Fruit fly (Drosophila melanogaster) whole organism, embryonic: Measurements from ENCODE around the gene CG10345.

Experiments used
- Abd-B ChIP-seq: fragments of 200-800 bp; sonication (Bioruptor generic); optimal IDR thresholded peaks from 2 replicates; lab custom pipeline; 2018; ENCODE audit warnings: missing biosample characterization, mild to moderate bottlenecking, missing genetic modification characterization, moderate library complexity
- Ada2b ChIP-seq: fragments of 200-800 bp; sonication (Bioruptor generic); IDR thresholded peaks from 2 replicates; pipeline ENCODE4 v1.3.6; 2022; ENCODE audit warnings: missing biosample characterization, missing genetic modification characterization
- BEAF-32 ChIP-seq: fragments of 200-800 bp; sonication (Bioruptor generic); optimal IDR thresholded peaks from 3 replicates; lab custom pipeline; 2017; ENCODE audit warnings: missing biosample characterization, missing genetic modification characterization, mild to moderate bottlenecking, moderate library complexity, missing genetic modification reagents
- CG11723 ChIP-seq: fragments of 200-800 bp; sonication (Bioruptor generic); optimal IDR thresholded peaks from 2 replicates; lab custom pipeline; 2017; ENCODE audit warnings: missing biosample characterization, mild to moderate bottlenecking, missing genetic modification characterization
- CG12391 ChIP-seq: fragments of 200-800 bp; sonication (Bioruptor generic); optimal IDR thresholded peaks from 3 replicates; lab custom pipeline; 2018; ENCODE audit warnings: missing biosample characterization, mild to moderate bottlenecking, missing genetic modification characterization, moderate library complexity
- CG18262 ChIP-seq: fragments of 200-800 bp; optimal IDR thresholded peaks from 3 replicates; lab custom pipeline; 2019; ENCODE audit warnings: missing biosample characterization, mild to moderate bottlenecking, missing genetic modification characterization, moderate library complexity
- CG2120 ChIP-seq: fragments of 200-800 bp; sonication (Bioruptor generic); optimal IDR thresholded peaks from 3 replicates; lab custom pipeline; 2016; ENCODE audit warnings: missing biosample characterization, missing genetic modification characterization
- CG2129 ChIP-seq: fragments of 200-800 bp; sonication (Bioruptor generic); IDR thresholded peaks from 2 replicates; pipeline ENCODE4 v1.3.6; 2022; ENCODE audit warnings: missing biosample characterization, missing genetic modification characterization; ENCODE audit not compliant: partially characterized antibody
- CG2199 ChIP-seq: fragments of 200-800 bp; sonication (Bioruptor generic); IDR thresholded peaks from 3 replicates; pipeline ENCODE4 v1.3.6; 2022; ENCODE audit warnings: missing biosample characterization, missing genetic modification characterization
- CG5245 ChIP-seq: fragments of 200-800 bp; sonication (Bioruptor generic); optimal IDR thresholded peaks from 3 replicates; lab custom pipeline; 2016; ENCODE audit warnings: missing biosample characterization, missing genetic modification characterization
- CG6791 ChIP-seq: fragments of 200-800 bp; sonication (Bioruptor generic); IDR thresholded peaks from 3 replicates; pipeline ENCODE4 v1.3.6; 2022; ENCODE audit warnings: missing biosample characterization, missing genetic modification characterization; ENCODE audit not compliant: partially characterized antibody
- CG7987 ChIP-seq: fragments of 200-800 bp; sonication (Bioruptor generic); optimal IDR thresholded peaks from 2 replicates; lab custom pipeline; 2018; ENCODE audit warnings: missing biosample characterization, mild to moderate bottlenecking, missing genetic modification characterization, moderate library complexity
- CG8281 ChIP-seq: fragments of 200-800 bp; sonication (Bioruptor generic); optimal IDR thresholded peaks from 2 replicates; lab custom pipeline; 2018; ENCODE audit warnings: missing biosample characterization, mild to moderate bottlenecking, missing genetic modification characterization, moderate library complexity
- CoRest ChIP-seq: fragments of 200-800 bp; sonication (Bioruptor generic); optimal IDR thresholded peaks from 3 replicates; lab custom pipeline; 2018; ENCODE audit warnings: missing biosample characterization, mild to moderate bottlenecking, missing genetic modification characterization, moderate library complexity
- CrebB ChIP-seq: fragments of 200-800 bp; sonication (Bioruptor generic); optimal IDR thresholded peaks from 3 replicates; lab custom pipeline; 2018; ENCODE audit warnings: missing biosample characterization, mild to moderate bottlenecking, missing genetic modification characterization
- Deaf1 ChIP-seq: fragments of 200-800 bp; optimal IDR thresholded peaks from 3 replicates; lab custom pipeline; 2019; ENCODE audit warnings: missing biosample characterization, mild to moderate bottlenecking, missing genetic modification characterization, moderate library complexity
- Dip3 ChIP-seq: fragments of 200-800 bp; sonication (Bioruptor generic); optimal IDR thresholded peaks from 3 replicates; lab custom pipeline; 2016; ENCODE audit warnings: missing biosample characterization, missing genetic modification characterization
- Fer2 ChIP-seq: fragments of 200-800 bp; sonication (Bioruptor generic); optimal IDR thresholded peaks from 2 replicates; lab custom pipeline; 2018; ENCODE audit warnings: missing biosample characterization, mild to moderate bottlenecking, missing genetic modification characterization, moderate library complexity
- Hand ChIP-seq: fragments of 200-800 bp; sonication (Bioruptor generic); optimal IDR thresholded peaks from 2 replicates; lab custom pipeline; 2017; ENCODE audit warnings: mild to moderate bottlenecking, missing biosample characterization, missing genetic modification reagents, missing genetic modification characterization
- Hey ChIP-seq: fragments of 200-800 bp; sonication (Bioruptor generic); optimal IDR thresholded peaks from 3 replicates; lab custom pipeline; 2018; ENCODE audit warnings: missing biosample characterization, mild to moderate bottlenecking, missing genetic modification characterization
- Hr39 ChIP-seq: fragments of >200 bp; optimal IDR thresholded peaks from 2 replicates; lab custom pipeline; 2017
- Max ChIP-seq: fragments of 200-800 bp; sonication (Bioruptor generic); optimal IDR thresholded peaks from 2 replicates; lab custom pipeline; 2016; ENCODE audit warnings: missing biosample characterization, mild to moderate bottlenecking, missing genetic modification characterization
- NC2β ChIP-seq: fragments of 200-800 bp; sonication (Bioruptor generic); optimal IDR thresholded peaks from 2 replicates; lab custom pipeline; 2016; ENCODE audit warnings: missing biosample characterization, missing genetic modification characterization
- Scr ChIP-seq: fragments of 200-800 bp; sonication (Bioruptor generic); IDR thresholded peaks from 2 replicates; pipeline ENCODE4 v1.3.6; 2022; ENCODE audit warnings: missing biosample characterization, missing genetic modification characterization; ENCODE audit not compliant: partially characterized antibody
- Tbp ChIP-seq: fragments of >200 bp; optimal IDR thresholded peaks from 2 replicates; lab custom pipeline; 2018; ENCODE audit warnings: missing biosample characterization, missing genetic modification characterization
- Xbp1 ChIP-seq: fragments of 200-800 bp; sonication (Bioruptor generic); optimal IDR thresholded peaks from 3 replicates; lab custom pipeline; 2016; ENCODE audit warnings: missing biosample characterization, mild to moderate bottlenecking, missing genetic modification characterization
- YL-1 ChIP-seq: fragments of 200-800 bp; sonication (Bioruptor generic); optimal IDR thresholded peaks from 3 replicates; lab custom pipeline; 2017; ENCODE audit warnings: missing biosample characterization, mild to moderate bottlenecking, missing genetic modification characterization
- ab ChIP-seq: fragments of 200-800 bp; sonication (Bioruptor generic); optimal IDR thresholded peaks from 2 replicates; lab custom pipeline; 2016; ENCODE audit warnings: missing biosample characterization, missing genetic modification characterization
- ase ChIP-seq: fragments of 200-800 bp; sonication (Bioruptor generic); IDR thresholded peaks from 3 replicates; pipeline ENCODE4 v1.3.6; 2022; ENCODE audit warnings: missing biosample characterization, missing genetic modification characterization
- chn ChIP-seq: fragments of 200-800 bp; sonication (Bioruptor generic); optimal IDR thresholded peaks from 2 replicates; lab custom pipeline; 2016; ENCODE audit warnings: missing biosample characterization, missing genetic modification characterization
- da ChIP-seq: fragments of 200-800 bp; sonication (Bioruptor generic); optimal IDR thresholded peaks from 2 replicates; lab custom pipeline; 2016; ENCODE audit warnings: missing biosample characterization, missing genetic modification characterization
- dmrt11E ChIP-seq: fragments of 200-800 bp; sonication (Bioruptor generic); optimal IDR thresholded peaks from 3 replicates; lab custom pipeline; 2018; ENCODE audit warnings: missing biosample characterization, mild to moderate bottlenecking, missing genetic modification characterization, moderate library complexity
- emc ChIP-seq: fragments of 200-800 bp; sonication (Bioruptor generic); optimal IDR thresholded peaks from 2 replicates; lab custom pipeline; 2016; ENCODE audit warnings: missing biosample characterization, missing genetic modification characterization
- en ChIP-seq: fragments of 200-800 bp; sonication (Bioruptor generic); optimal IDR thresholded peaks from 2 replicates; lab custom pipeline; 2016; ENCODE audit warnings: missing biosample characterization, missing genetic modification characterization
- exex ChIP-seq: fragments of 200-800 bp; sonication (Bioruptor generic); optimal IDR thresholded peaks from 4 replicates; lab custom pipeline; 2018; ENCODE audit warnings: missing biosample characterization, mild to moderate bottlenecking, missing genetic modification characterization, moderate library complexity
- fd64A ChIP-seq: fragments of 200-800 bp; sonication (Bioruptor generic); optimal IDR thresholded peaks from 3 replicates; lab custom pipeline; 2018; ENCODE audit warnings: missing biosample characterization, mild to moderate bottlenecking, missing genetic modification characterization
- gem ChIP-seq: fragments of 200-800 bp; sonication (Bioruptor generic); optimal IDR thresholded peaks from 2 replicates; lab custom pipeline; 2019; ENCODE audit warnings: missing biosample characterization, mild to moderate bottlenecking, missing genetic modification characterization, moderate library complexity
- hb ChIP-seq: fragments of 200-800 bp; sonication (Bioruptor generic); IDR thresholded peaks from 3 replicates; pipeline ENCODE4 v1.3.6; 2022; ENCODE audit warnings: missing biosample characterization, missing genetic modification characterization; ENCODE audit not compliant: partially characterized antibody
- hbn ChIP-seq: fragments of 200-800 bp; sonication (Bioruptor generic); IDR thresholded peaks from 2 replicates; pipeline ENCODE4 v1.3.6; 2022; ENCODE audit warnings: missing biosample characterization, missing genetic modification characterization; ENCODE audit not compliant: partially characterized antibody
- hth ChIP-seq: fragments of >200 bp; optimal IDR thresholded peaks from 2 replicates; lab custom pipeline; 2017; ENCODE audit warnings: inconsistent platforms
- kah ChIP-seq: fragments of 200-800 bp; sonication (Bioruptor generic); optimal IDR thresholded peaks from 2 replicates; lab custom pipeline; 2018; ENCODE audit warnings: missing biosample characterization, mild to moderate bottlenecking, missing genetic modification characterization
- ken ChIP-seq: fragments of 200-800 bp; sonication (Bioruptor generic); IDR thresholded peaks from 3 replicates; pipeline ENCODE4 v1.3.6; 2022; ENCODE audit warnings: missing biosample characterization, missing genetic modification characterization
- knrl ChIP-seq: fragments of 200-800 bp; sonication (Bioruptor generic); IDR thresholded peaks from 3 replicates; pipeline ENCODE4 v1.3.6; 2022; ENCODE audit warnings: missing biosample characterization, missing genetic modification characterization; ENCODE audit not compliant: partially characterized antibody
- slp2 ChIP-seq: fragments of 200-800 bp; sonication (Bioruptor generic); optimal IDR thresholded peaks from 2 replicates; lab custom pipeline; 2016; ENCODE audit warnings: missing biosample characterization, missing genetic modification characterization
- ttk ChIP-seq: fragments of 200-800 bp; sonication (Bioruptor generic); IDR thresholded peaks from 2 replicates; pipeline ENCODE4 v2.1.2; 2022; ENCODE audit warnings: missing biosample characterization, missing genetic modification characterization
- unc-4 ChIP-seq: fragments of 200-800 bp; sonication (Bioruptor generic); IDR thresholded peaks from 2 replicates; pipeline ENCODE4 v1.3.6; 2022; ENCODE audit warnings: missing biosample characterization, missing genetic modification characterization; ENCODE audit not compliant: partially characterized antibody
- unpg ChIP-seq: fragments of 200-800 bp; sonication (Bioruptor generic); optimal IDR thresholded peaks from 3 replicates; lab custom pipeline; 2018; ENCODE audit warnings: missing biosample characterization, mild to moderate bottlenecking, missing genetic modification characterization, moderate library complexity
- zfh2 ChIP-seq: fragments of 200-800 bp; sonication (Bioruptor generic); optimal IDR thresholded peaks from 2 replicates; lab custom pipeline; 2016; ENCODE audit warnings: missing biosample characterization, missing genetic modification characterization

Gene CG10345

dm6 chr3R:16583605-16584004 lies 21.1 kb downstream of the CG10345 start, which contains the start of gene Scp2 (continued):
- TF ChIP-seq CG2199 (no peak), unc-4 (no peak)
- TF ChIP-seq, all 482 proteins: peak for 5

dm6 chr3R:16573483-16574145 lies 31.0 kb downstream of the CG10345 start, which contains the start of gene CG14903:
CG14903 (minus strand) TSS chr3R:16573752.
- no peak for TF ChIP-seq Fer2 (tag; lab: Kevin White, UChicago)
- peak; percentile 85 for TF ChIP-seq CG2199
- no peak for TF ChIP-seq CG7987 (GFP tag; lab: Kevin White, UChicago)
- TF ChIP-seq exex (tag; lab: Kevin White, UChicago), result no peak
- TF ChIP-seq Abd-B (GFP tag; lab: Kevin White, UChicago), result peak; percentile 79
- TF ChIP-seq CG2129 (GFP tag; lab: Robert Waterston, UW), result peak; percentile 20; the same call in 1 of the 2 replicates
- peak; percentile 0 for TF ChIP-seq NC2β (GFP tag; lab: Kevin White, UChicago)
- TF ChIP-seq Hr39 (lab: Kevin White, UChicago), result no peak
- TF ChIP-seq knrl (GFP tag; lab: Robert Waterston, UW), result peak; percentile 82
- TF ChIP-seq CG12391, result peak; percentile 43
- TF ChIP-seq CrebB (tag; lab: Kevin White, UChicago), result no peak
- peak; percentile 47 for TF ChIP-seq Xbp1
- no peak for TF ChIP-seq da
- TF ChIP-seq ken (GFP tag; lab: Robert Waterston, UW), result peak; percentile 50; the same call in 2 of the 3 replicates
- no peak for TF ChIP-seq emc (GFP tag; lab: Kevin White, UChicago)
- TF ChIP-seq chn, result peak; percentile 26
- no peak for TF ChIP-seq unpg (GFP tag; lab: Kevin White, UChicago)
- TF ChIP-seq CG11723, result no peak
- peak; percentile 85 for TF ChIP-seq BEAF-32 (GFP tag; lab: Kevin White, UChicago)
- no peak for TF ChIP-seq YL-1
- TF ChIP-seq hb, result no peak
- TF ChIP-seq Max (GFP tag; lab: Kevin White, UChicago), result peak; percentile 27
- no peak for TF ChIP-seq Hey
- TF ChIP-seq hth, result no peak
- TF ChIP-seq CG18262 (tag; lab: Kevin White, UChicago), result no peak
- TF ChIP-seq Tbp (GFP tag; lab: Kevin White, UChicago), result no peak
- no peak for TF ChIP-seq slp2 (GFP tag; lab: Kevin White, UChicago)
- peak; percentile 49 for TF ChIP-seq gem (tag; lab: Kevin White, UChicago)
- TF ChIP-seq CG6791 (GFP tag; lab: Robert Waterston, UW), result peak; percentile 69; the same call in 2 of the 3 replicates
- TF ChIP-seq en, result no peak
- TF ChIP-seq dmrt11E (tag; lab: Kevin White, UChicago), result peak; percentile 37
- no peak for TF ChIP-seq ab (GFP tag; lab: Kevin White, UChicago)
- TF ChIP-seq hbn, result peak; percentile 56
- TF ChIP-seq ttk, result no peak; the same call in 1 of the 2 replicates
- peak; percentile 78 for TF ChIP-seq Scr (GFP tag; lab: Robert Waterston, UW)
- TF ChIP-seq ase (GFP tag; lab: Robert Waterston, UW), result no peak
- TF ChIP-seq Ada2b, result no peak
- peak; percentile 49 for TF ChIP-seq CG2120
- TF ChIP-seq Deaf1 (tag; lab: Kevin White, UChicago), result no peak
- TF ChIP-seq CoRest, result peak; percentile 64
- TF ChIP-seq zfh2, result peak; percentile 21
- peak; percentile 39 for TF ChIP-seq CG5245 (GFP tag; lab: Kevin White, UChicago)
- no peak for TF ChIP-seq fd64A (GFP tag; lab: Kevin White, UChicago)
- TF ChIP-seq Dip3, result peak; percentile 10
- no peak for TF ChIP-seq Hand (GFP tag; lab: Kevin White, UChicago)
- no peak for TF ChIP-seq kah (GFP tag; lab: Kevin White, UChicago)
- no peak for TF ChIP-seq CG8281 (tag; lab: Kevin White, UChicago)
